Worm (Caenorhabditis elegans): ENCODE data around the gene glb-11.
A peak's percentile ranks its signal among the peaks of the same experiment; 100 is the strongest.

Gene glb-11

DNA sequence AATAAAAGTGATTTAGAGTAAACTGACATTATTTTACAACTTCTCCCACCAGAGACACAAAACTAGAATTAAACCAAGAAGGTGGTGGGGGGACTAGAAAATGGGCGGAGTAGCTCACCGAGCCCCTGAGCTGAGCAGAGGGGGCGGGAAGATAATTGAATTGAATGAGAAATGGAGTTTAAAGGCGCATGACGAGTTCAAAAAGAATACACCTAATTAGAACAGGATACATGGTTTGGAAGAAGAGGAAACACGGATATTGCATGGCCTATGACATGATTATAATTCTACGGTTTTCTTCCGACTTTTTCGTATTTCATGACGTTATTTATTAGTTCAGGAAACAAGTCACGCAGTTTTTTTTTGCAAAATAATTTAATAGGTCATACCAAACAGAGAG lies 36.1 kb upstream of the glb-11 start, which contains the start of gene T02C12.5:
Gene T02C12.5 (minus strand): TSS at position 101 of the 400 bp plus-strand sequence.
- no peak for TF ChIP-seq unc-39 (tag; optimal IDR thresholded peaks at IDR 0.05)
- TF ChIP-seq unc-62 (GFP tag; optimal IDR thresholded peaks at IDR 0.05) = no peak
- TF ChIP-seq nhr-12 (tag; optimal IDR thresholded peaks at IDR 0.05) = no peak

DNA sequence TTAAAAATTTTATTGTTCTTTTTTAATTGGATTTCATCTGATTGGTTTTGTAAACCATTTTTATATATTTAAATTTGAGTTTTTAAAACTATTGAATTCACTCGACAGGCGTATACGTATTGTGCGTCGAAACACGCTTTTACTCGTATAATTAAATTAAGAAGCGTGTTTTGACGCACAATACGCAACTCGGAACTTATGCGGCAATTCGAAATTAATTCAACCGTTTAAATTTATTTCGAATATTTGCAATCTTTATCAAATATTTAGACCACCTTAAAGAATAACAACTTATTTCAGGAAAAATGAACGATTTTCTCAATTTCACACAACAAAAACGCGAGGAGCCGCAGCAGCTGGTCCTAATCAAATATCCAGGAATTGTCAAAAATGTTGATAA lies 29.9 kb upstream of the glb-11 start, which contains the start of gene tftc-5:
Gene tftc-5 (plus strand): TSS at position 301 of the 400 bp plus-strand sequence.
- TF ChIP-seq unc-39 (tag; optimal IDR thresholded peaks at IDR 0.05) (no peak), zag-1 (tag; optimal IDR thresholded peaks at IDR 0.05) (no peak), egl-5 (tag; optimal IDR thresholded peaks at IDR 0.05) (no peak), pha-4 (tag; optimal IDR thresholded peaks at IDR 0.05) (no peak), nfya-1 (tag; optimal IDR thresholded peaks at IDR 0.05; ENCODE audit: insufficient read depth) (no peak), pqm-1 (tag; optimal IDR thresholded peaks at IDR 0.05) (no peak), elt-1 (tag; optimal IDR thresholded peaks at IDR 0.05) (no peak), fkh-2 (tag; optimal IDR thresholded peaks at IDR 0.05) (no peak), skn-1 (tag; optimal IDR thresholded peaks at IDR 0.05) (no peak), hmg-11 (tag; optimal IDR thresholded peaks at IDR 0.05) (no peak), ZK546.5 (tag; optimal IDR thresholded peaks at IDR 0.05) (no peak), unc-62 (GFP tag; optimal IDR thresholded peaks at IDR 0.05) (no peak), nhr-11 (tag; optimal IDR thresholded peaks at IDR 0.05) (no peak), ceh-82 (tag; optimal IDR thresholded peaks at IDR 0.05) (no peak)

DNA sequence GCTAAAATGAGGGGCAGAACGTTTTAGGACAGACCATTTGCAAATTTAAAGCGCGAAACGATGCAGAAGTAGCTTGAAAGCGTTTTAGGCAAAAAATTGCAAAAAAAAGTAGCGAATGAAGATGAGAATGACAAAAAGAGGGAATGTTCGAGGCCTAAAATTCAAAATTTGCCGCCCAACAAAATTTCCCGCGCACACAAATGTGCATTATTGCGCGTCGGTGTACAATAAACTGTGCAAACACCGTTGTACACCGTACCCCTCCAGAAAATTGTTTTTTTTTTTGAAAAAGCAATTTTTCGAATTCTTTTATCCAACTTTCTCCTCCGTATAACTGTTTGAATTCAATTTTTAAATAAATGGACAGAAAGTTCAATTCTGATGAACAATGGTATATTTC lies 27.8 kb upstream of the glb-11 start, which contains the start of gene snpc-3.4:
Gene snpc-3.4 (plus strand): TSS at position 237 of the 400 bp plus-strand sequence.
- TF ChIP-seq zag-1 (tag; optimal IDR thresholded peaks at IDR 0.05) (no peak), snpc-4 (tag; optimal IDR thresholded peaks at IDR 0.05) (peak; percentile 53), nhr-23 (tag; optimal IDR thresholded peaks at IDR 0.05) (peak; percentile 57), nfya-1 (tag; optimal IDR thresholded peaks at IDR 0.05; ENCODE audit: insufficient read depth) (peak; percentile 92), fkh-10 (GFP tag; optimal IDR thresholded peaks at IDR 0.05) (no peak), pha-4 (tag; optimal IDR thresholded peaks at IDR 0.05) (peak; percentile 89), lin-15B (tag; optimal IDR thresholded peaks at IDR 0.05) (peak; percentile 76), lin-39 (tag; optimal IDR thresholded peaks at IDR 0.05) (peak; percentile 74), ceh-9 (tag; optimal IDR thresholded peaks at IDR 0.05) (no peak), nhr-43 (tag; optimal IDR thresholded peaks at IDR 0.05; ENCODE audit: poor library complexity, severe bottlenecking) (peak; percentile 16), hmg-11 (tag; optimal IDR thresholded peaks at IDR 0.05) (peak; percentile 41), nhr-25 (tag; optimal IDR thresholded peaks at IDR 0.05) (peak; percentile 68), skn-1 (tag; optimal IDR thresholded peaks at IDR 0.05) (peak; percentile 42)

DNA sequence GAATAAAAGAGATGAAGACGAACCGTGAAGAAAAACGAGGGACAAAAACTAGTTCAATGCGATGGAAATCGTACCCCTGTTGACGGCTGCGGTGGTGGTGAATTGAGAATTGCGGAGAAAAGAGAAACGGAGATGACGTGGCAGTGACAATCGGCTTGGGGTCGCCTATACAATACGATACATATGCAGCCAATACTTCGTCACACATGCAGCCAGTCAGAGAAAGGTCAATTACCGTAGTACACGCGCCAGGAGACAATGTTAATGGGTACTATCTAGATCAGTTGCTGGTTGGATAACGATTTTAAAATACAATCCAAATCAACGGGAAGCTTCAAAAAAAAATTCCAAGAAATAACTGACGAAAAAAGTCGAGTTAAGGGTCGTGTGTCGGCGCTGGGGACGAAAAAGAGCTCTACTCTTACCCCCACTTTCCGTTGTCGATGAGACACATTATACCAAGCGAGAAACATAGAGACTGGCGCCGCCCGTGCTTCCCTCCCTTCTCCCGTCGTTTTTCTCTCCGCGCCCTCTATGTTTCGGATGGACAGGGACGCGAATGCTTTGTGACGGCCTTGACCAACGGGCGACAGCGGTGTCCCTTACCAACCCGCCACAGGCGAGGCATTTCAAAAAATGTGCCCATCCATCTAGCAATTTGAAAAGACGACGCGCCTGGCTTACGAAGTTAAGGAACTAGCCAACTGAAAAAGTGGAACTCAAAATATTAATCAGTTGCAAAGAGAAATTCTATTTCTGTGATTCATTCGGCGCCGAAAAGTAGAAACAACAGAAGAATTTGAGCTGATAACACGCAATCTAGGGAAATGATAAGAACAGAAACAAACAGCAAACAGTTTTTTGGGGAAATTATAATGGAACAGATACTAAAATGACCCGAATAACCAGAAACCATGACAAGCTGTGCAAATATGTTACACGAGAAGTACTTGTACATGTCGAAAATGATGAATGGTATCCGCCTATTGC lies 26.9 kb upstream of the glb-11 start:
- TF ChIP-seq nhr-11 (tag; optimal IDR thresholded peaks at IDR 0.05) (no peak), daf-12 (tag; optimal IDR thresholded peaks at IDR 0.05) (no peak), zag-1 (tag; optimal IDR thresholded peaks at IDR 0.05) (no peak), ama-1 (optimal IDR thresholded peaks at IDR 0.05) (no peak), R02D3.7 (tag; optimal IDR thresholded peaks at IDR 0.05) (no peak), ZK546.5 (tag; optimal IDR thresholded peaks at IDR 0.05) (no peak), lin-15B (tag; optimal IDR thresholded peaks at IDR 0.05) (no peak), mdl-1 (tag; optimal IDR thresholded peaks at IDR 0.05) (no peak), nhr-76 (tag; optimal IDR thresholded peaks at IDR 0.05) (no peak), nhr-43 (tag; optimal IDR thresholded peaks at IDR 0.05; ENCODE audit: poor library complexity, severe bottlenecking) (no peak), ceh-28 (tag; optimal IDR thresholded peaks at IDR 0.05) (no peak), snpc-4 (tag; optimal IDR thresholded peaks at IDR 0.05) (peak; percentile 42), elt-2 (tag; optimal IDR thresholded peaks at IDR 0.05) (peak; percentile 80), sea-2 (GFP tag; optimal IDR thresholded peaks at IDR 0.05) (no peak), mml-1 (tag; optimal IDR thresholded peaks at IDR 0.05) (no peak), nhr-67 (tag; optimal IDR thresholded peaks at IDR 0.05) (no peak), ztf-11 (tag; optimal IDR thresholded peaks at IDR 0.05) (no peak), egl-5 (tag; optimal IDR thresholded peaks at IDR 0.05) (no peak), unc-39 (tag; optimal IDR thresholded peaks at IDR 0.05) (no peak), nhr-77 (tag; optimal IDR thresholded peaks at IDR 0.05) (no peak), unc-62 (GFP tag; optimal IDR thresholded peaks at IDR 0.05) (no peak), elt-1 (tag; optimal IDR thresholded peaks at IDR 0.05) (no peak), ceh-82 (tag; optimal IDR thresholded peaks at IDR 0.05) (no peak), nfya-1 (tag; optimal IDR thresholded peaks at IDR 0.05; ENCODE audit: insufficient read depth) (peak; percentile 63), lsy-12 (tag; optimal IDR thresholded peaks at IDR 0.05) (no peak), ceh-9 (tag; optimal IDR thresholded peaks at IDR 0.05) (no peak), fkh-2 (tag; optimal IDR thresholded peaks at IDR 0.05) (no peak), lin-39 (tag; optimal IDR thresholded peaks at IDR 0.05) (peak; percentile 81), fos-1 (tag; optimal IDR thresholded peaks at IDR 0.05) (no peak), nhr-23 (tag; optimal IDR thresholded peaks at IDR 0.05) (peak; percentile 6), elt-3 (tag; optimal IDR thresholded peaks at IDR 0.05) (no peak), hmg-11 (tag; optimal IDR thresholded peaks at IDR 0.05) (no peak), pha-4 (tag; optimal IDR thresholded peaks at IDR 0.05) (peak; percentile 17), ztf-4 (tag; optimal IDR thresholded peaks at IDR 0.05) (no peak), nhr-28 (tag; optimal IDR thresholded peaks at IDR 0.05) (no peak), nhr-12 (tag; optimal IDR thresholded peaks at IDR 0.05) (no peak), ceh-16 (tag; optimal IDR thresholded peaks at IDR 0.05) (no peak), nhr-25 (tag; optimal IDR thresholded peaks at IDR 0.05) (peak; percentile 31)

All from whole organism, L3 larva.